Worm (Caenorhabditis elegans) whole organism, young adult: ENCODE results near the gene H39E20.1.

Source experiments
- nfya-1 ChIP-seq: sonication (generic microtip); optimal IDR thresholded peaks from 2 replicates; lab custom pipeline; 2017; ENCODE audit warnings: antibody characterized with exemption, missing compliant biosample characterization, missing genetic modification characterization, borderline replicate concordance; ENCODE audit not compliant: insufficient read depth
- nfya-2 ChIP-seq: fragments of 200-800 bp; sonication (Bioruptor generic); IDR thresholded peaks from 2 replicates; pipeline ENCODE4 v1.3.6; 2022; ENCODE audit warnings: missing genetic modification reagents, missing genetic modification characterization, missing compliant biosample characterization
- snpc-1.3 ChIP-seq: sonication (generic microtip); optimal IDR thresholded peaks from 2 replicates; lab custom pipeline; 2017; ENCODE audit warnings: missing genetic modification characterization, mild to moderate bottlenecking, missing compliant biosample characterization, antibody characterized with exemption, moderate library complexity, missing genotype, missing genetic modification reagents; ENCODE audit not compliant: insufficient read depth

- TF ChIP-seq nfya-2 (GFP tag; lab: Robert Waterston, UW) (no peak), snpc-1.3 (tag; lab: Kevin White, UChicago) (no peak), nfya-1 (tag; lab: Kevin White, UChicago) (no peak)
Observed at ce11 chrX:1426425-1426824, 29.0 kb upstream of the H39E20.1 start, which contains the start of gene F19G12.11.
